Worm (Caenorhabditis elegans): Measurements from ENCODE around the gene algn-5.

DNA sequence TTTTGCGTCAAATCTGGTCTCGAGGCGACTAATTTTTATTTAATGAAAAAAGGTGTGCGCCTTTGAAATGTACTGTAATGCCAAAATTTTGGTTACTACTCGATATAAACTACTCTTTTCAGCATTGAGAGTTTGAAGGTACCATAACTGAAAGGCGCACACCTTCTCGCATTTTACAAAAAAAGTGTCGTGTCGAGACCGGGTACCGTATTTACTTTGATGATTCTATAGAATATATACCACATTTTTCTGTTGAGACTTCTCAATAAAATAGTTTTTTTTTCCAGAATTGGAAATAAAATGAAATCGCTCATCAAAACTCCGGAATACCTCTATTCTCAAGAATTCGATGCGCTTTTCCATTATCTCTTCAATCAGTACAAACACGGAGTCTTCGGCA is 32.5 kb upstream of the algn-5 start, which contains the start of gene Y45G5AM.4:
- TF ChIP-seq unc-55 (GFP tag; optimal IDR thresholded peaks at IDR 0.05), result no peak
- no peak for TF ChIP-seq ztf-11 (tag; optimal IDR thresholded peaks at IDR 0.05)
- no peak for TF ChIP-seq mdl-1 (tag; optimal IDR thresholded peaks at IDR 0.05)
- TF ChIP-seq nhr-11 (tag; optimal IDR thresholded peaks at IDR 0.05), result no peak
- no peak for TF ChIP-seq lin-13 (GFP tag; optimal IDR thresholded peaks at IDR 0.05)
- TF ChIP-seq elt-3 (tag; optimal IDR thresholded peaks at IDR 0.05), result no peak
- TF ChIP-seq Y55F3AM.14 (GFP tag; optimal IDR thresholded peaks at IDR 0.05), result no peak

Data from whole organism, L2 larva.